Worm (Caenorhabditis elegans) whole organism, L4 larva: Measurements from ENCODE around the gene F53F4.12.

Experiments
- aly-2 ChIP-seq: sonication (generic microtip); optimal IDR thresholded peaks from 2 replicates; lab custom pipeline; 2018; ENCODE audit warnings: missing biosample characterization, missing genetic modification characterization
- ama-1 ChIP-seq: fragments of 150-350 bp; optimal IDR thresholded peaks from 2 replicates; lab custom pipeline; 2014; ENCODE audit warnings: inconsistent platforms, mixed read lengths
- attf-4 ChIP-seq: sonication (generic microtip); optimal IDR thresholded peaks from 3 replicates; lab custom pipeline; 2017; ENCODE audit warnings: missing biosample characterization, missing genetic modification characterization
- ceh-62 ChIP-seq: sonication (generic microtip); optimal IDR thresholded peaks from 2 replicates; lab custom pipeline; 2017; ENCODE audit warnings: missing biosample characterization, missing genetic modification characterization
- dpl-1 ChIP-seq: fragments of 150-350 bp; optimal IDR thresholded peaks from 2 replicates; lab custom pipeline; 2014; ENCODE audit warnings: missing biosample characterization, missing genetic modification reagents, missing genetic modification characterization
- lin-15B ChIP-seq: fragments of 150-350 bp; sonication (generic microtip); optimal IDR thresholded peaks from 3 replicates; lab custom pipeline; 2014; ENCODE audit warnings: missing biosample characterization, missing genetic modification characterization
- lin-39 ChIP-seq: fragments of 150-350 bp; optimal IDR thresholded peaks from 2 replicates; lab custom pipeline; 2014; ENCODE audit warnings: missing biosample characterization, missing genetic modification reagents, missing genetic modification characterization
- nhr-102 ChIP-seq: sonication (generic microtip); optimal IDR thresholded peaks from 2 replicates; lab custom pipeline; 2016; ENCODE audit warnings: mild to moderate bottlenecking, missing genetic modification characterization, moderate library complexity, missing compliant biosample characterization
- nhr-237 ChIP-seq: sonication (generic microtip); optimal IDR thresholded peaks from 2 replicates; lab custom pipeline; 2017; ENCODE audit warnings: missing biosample characterization, missing genetic modification characterization
- pqm-1 ChIP-seq: sonication (generic microtip); optimal IDR thresholded peaks from 2 replicates; lab custom pipeline; 2017; ENCODE audit warnings: missing biosample characterization, missing genetic modification characterization
- sdz-12 ChIP-seq: fragments of 200-800 bp; sonication (Bioruptor generic); optimal IDR thresholded peaks from 2 replicates; lab custom pipeline; 2018; ENCODE audit warnings: mild to moderate bottlenecking, missing genetic modification characterization, missing compliant biosample characterization
- snpc-4 ChIP-seq: fragments of 150-350 bp; optimal IDR thresholded peaks from 2 replicates; lab custom pipeline; 2014; ENCODE audit warnings: missing biosample characterization, missing genetic modification characterization
- ztf-11 ChIP-seq: fragments of 150-350 bp; optimal IDR thresholded peaks from 2 replicates; lab custom pipeline; 2014; ENCODE audit warnings: missing biosample characterization, missing genetic modification characterization

- no peak for TF ChIP-seq nhr-237 (tag; lab: Kevin White, UChicago)
- no peak for TF ChIP-seq pqm-1 (tag; lab: Kevin White, UChicago)
- no peak for TF ChIP-seq ztf-11 (tag; lab: Kevin White, UChicago)
- TF ChIP-seq dpl-1 (GFP tag; lab: Kevin White, UChicago): no peak
- TF ChIP-seq attf-4 (tag; lab: Kevin White, UChicago): no peak
- no peak for TF ChIP-seq ama-1 (lab: Kevin White, UChicago)
- no peak for TF ChIP-seq aly-2 (tag; lab: Kevin White, UChicago)
- TF ChIP-seq sdz-12: no peak
- TF ChIP-seq snpc-4: no peak
- no peak for TF ChIP-seq lin-39 (tag; lab: Kevin White, UChicago)
- no peak for TF ChIP-seq lin-15B
- no peak for TF ChIP-seq nhr-102
- no peak for TF ChIP-seq ceh-62 (tag; lab: Kevin White, UChicago)
Observed at ce11 chrV:13650800-13651199, 25.0 kb downstream of the F53F4.12 start.
